Fruit fly (Drosophila melanogaster) whole organism, wandering third instar larva: ENCODE results near the gene mab-21.
A peak's percentile ranks its signal among the peaks of the same experiment; 100 is the strongest.

Experiments used
- Abd-B ChIP-seq: fragments of >200 bp; optimal IDR thresholded peaks from 2 replicates; lab custom pipeline; 2017; ENCODE audit warnings: missing biosample characterization, missing genetic modification characterization
- foxo ChIP-seq, 2 experiments: fragments of 200-800 bp; sonication (Bioruptor generic); optimal IDR thresholded peaks; 2 replicates in 1 of 2; 3 replicates in 1 of 2; lab custom pipeline; 2016 to 2017; ENCODE audit warnings: missing biosample characterization in 2 of 2, missing genetic modification characterization in 2 of 2
- h ChIP-seq: fragments of 200-800 bp; sonication (Bioruptor generic); optimal IDR thresholded peaks from 3 replicates; lab custom pipeline; 2016; ENCODE audit warnings: missing biosample characterization, mild to moderate bottlenecking, missing genetic modification characterization
- psq ChIP-seq: fragments of 200-800 bp; sonication (Bioruptor generic); optimal IDR thresholded peaks from 3 replicates; lab custom pipeline; 2017; ENCODE audit warnings: missing biosample characterization, mild to moderate bottlenecking, missing genetic modification characterization, moderate library complexity

- TF ChIP-seq psq (GFP tag; lab: Kevin White, UChicago) = peak; percentile 55
- peak in 1 of 2 experiments; percentile 78 for TF ChIP-seq foxo (GFP tag; optimal IDR thresholded peaks at IDR 0.05; lab: Kevin White, UChicago)
- no peak for TF ChIP-seq Abd-B (GFP tag; lab: Kevin White, UChicago)
- TF ChIP-seq h = peak; percentile 68
Measured at dm6 chrX:6030010-6030409, 17.0 kb upstream of the mab-21 start.
